Worm (Caenorhabditis elegans) whole organism, young adult: ENCODE results near the gene clec-60.
"Not testable (repeated sequence)": the region's sequence is repeated elsewhere in the genome, so short reads cannot be mapped to it uniquely, and the experiment has no call there.

ENCODE experiments used
- B0261.1 ChIP-seq: sonication (generic microtip); optimal IDR thresholded peaks from 2 replicates; lab custom pipeline; 2016; ENCODE audit warnings: mild to moderate bottlenecking, missing genetic modification characterization, moderate library complexity, missing compliant biosample characterization
- B0336.3 ChIP-seq: fragments of 200-800 bp; sonication (Bioruptor generic); IDR thresholded peaks from 2 replicates; pipeline ENCODE4 v1.3.6; 2022; ENCODE audit warnings: missing genetic modification characterization, missing compliant biosample characterization
- C06A6.2 ChIP-seq: fragments of 200-800 bp; sonication (Bioruptor generic); conservative IDR thresholded peaks from 2 replicates; pipeline ENCODE4 v1.3.6; 2022; ENCODE audit warnings: missing genetic modification characterization, missing compliant biosample characterization
- F10E7.11 ChIP-seq: sonication (generic microtip); optimal IDR thresholded peaks from 2 replicates; lab custom pipeline; 2017; ENCODE audit warnings: mild to moderate bottlenecking, missing genetic modification characterization, moderate library complexity, missing compliant biosample characterization
- F39B2.1 ChIP-seq: fragments of 200-800 bp; sonication (Bioruptor generic); IDR thresholded peaks from 2 replicates; pipeline ENCODE4 v1.3.6; 2022; ENCODE audit warnings: missing genetic modification reagents, missing genetic modification characterization, missing compliant biosample characterization
- T07F8.4 ChIP-seq: sonication (generic microtip); optimal IDR thresholded peaks from 2 replicates; lab custom pipeline; 2016; ENCODE audit warnings: mild to moderate bottlenecking, missing genetic modification characterization, moderate library complexity, missing compliant biosample characterization
- T26A5.8 ChIP-seq: sonication (generic microtip); optimal IDR thresholded peaks from 2 replicates; lab custom pipeline; 2016; ENCODE audit warnings: missing genetic modification characterization, missing compliant biosample characterization
- Y53G8AR.9 ChIP-seq: fragments of 200-800 bp; sonication (Bioruptor generic); conservative IDR thresholded peaks from 2 replicates; pipeline ENCODE4 v1.3.6; 2022; ENCODE audit warnings: missing genetic modification reagents, missing genetic modification characterization, missing compliant biosample characterization
- ama-1 ChIP-seq, 3 experiments: fragments of 150-350 bp in 1 of 3; sonication (generic microtip) in 2 of 3; optimal IDR thresholded peaks; 2 replicates each; lab custom pipeline; 2014 to 2018; ENCODE audit warnings: missing biosample characterization in 2 of 3, missing genetic modification characterization in 2 of 3, missing genetic modification reagents in 2 of 3
- atf-7 ChIP-seq: sonication (generic microtip); optimal IDR thresholded peaks from 2 replicates; lab custom pipeline; 2017; ENCODE audit warnings: mild to moderate bottlenecking, missing genetic modification characterization, missing compliant biosample characterization
- attf-3 ChIP-seq: fragments of 200-800 bp; sonication (Bioruptor generic); conservative IDR thresholded peaks from 2 replicates; pipeline ENCODE4 v1.3.6; 2022; ENCODE audit warnings: missing genetic modification reagents, missing genetic modification characterization, missing compliant biosample characterization
- bed-1 ChIP-seq: fragments of 200-800 bp; sonication (Bioruptor generic); IDR thresholded peaks from 2 replicates; pipeline ENCODE4 v1.3.6; 2022; ENCODE audit warnings: missing genetic modification reagents, missing genetic modification characterization, missing compliant biosample characterization
- chd-7 ChIP-seq: sonication (generic microtip); optimal IDR thresholded peaks from 2 replicates; lab custom pipeline; 2016; ENCODE audit warnings: mild to moderate bottlenecking, missing genetic modification characterization, moderate library complexity, missing compliant biosample characterization
- dox-1 ChIP-seq: fragments of 200-800 bp; sonication (Bioruptor generic); IDR thresholded peaks from 2 replicates; pipeline ENCODE4 v1.3.6; 2022; ENCODE audit warnings: missing genetic modification reagents, missing genetic modification characterization, missing compliant biosample characterization
- egrh-3 ChIP-seq: fragments of 200-800 bp; sonication (Bioruptor generic); IDR thresholded peaks from 2 replicates; pipeline ENCODE4 v1.3.6; 2022; ENCODE audit warnings: missing genetic modification reagents, missing genetic modification characterization, missing compliant biosample characterization
- fkh-3 ChIP-seq: sonication (generic microtip); optimal IDR thresholded peaks from 2 replicates; lab custom pipeline; 2016; ENCODE audit warnings: mild to moderate bottlenecking, missing genetic modification characterization, missing compliant biosample characterization
- hlh-12 ChIP-seq: sonication (generic microtip); optimal IDR thresholded peaks from 2 replicates; lab custom pipeline; 2016; ENCODE audit warnings: missing genetic modification characterization, missing compliant biosample characterization
- hlh-26 ChIP-seq: fragments of 200-800 bp; sonication (Bioruptor generic); conservative IDR thresholded peaks from 2 replicates; pipeline ENCODE4 v1.3.6; 2022; ENCODE audit warnings: missing genetic modification reagents, missing genetic modification characterization, missing compliant biosample characterization
- hmg-20 ChIP-seq: fragments of 200-800 bp; sonication (Bioruptor generic); IDR thresholded peaks from 2 replicates; pipeline ENCODE4 v1.3.6; 2022; ENCODE audit warnings: missing genetic modification reagents, missing genetic modification characterization, missing compliant biosample characterization
- hsf-1 ChIP-seq: fragments of 200-800 bp; sonication (Bioruptor generic); IDR thresholded peaks from 2 replicates; pipeline ENCODE4 v1.3.6; 2022; ENCODE audit warnings: missing genetic modification reagents, missing genetic modification characterization, missing compliant biosample characterization
- lin-35 ChIP-seq, 3 experiments: fragments of 150-350 bp in 2 of 3; sonication (generic microtip) in 1 of 3; optimal IDR thresholded peaks; 2 replicates each; lab custom pipeline; 2014 to 2018; ENCODE audit warnings: missing biosample characterization in 3 of 3, missing genetic modification characterization in 3 of 3, missing genetic modification reagents in 3 of 3
- lin-54 ChIP-seq: fragments of 200-800 bp; sonication (Bioruptor generic); optimal IDR thresholded peaks from 2 replicates; lab custom pipeline; 2018; ENCODE audit warnings: mild to moderate bottlenecking, missing genetic modification characterization, missing compliant biosample characterization
- lsl-1 ChIP-seq: fragments of 200-800 bp; sonication (Bioruptor generic); optimal IDR thresholded peaks from 2 replicates; lab custom pipeline; 2018; ENCODE audit warnings: mild to moderate bottlenecking, missing genetic modification characterization, moderate library complexity, missing compliant biosample characterization
- madf-3 ChIP-seq: fragments of 200-800 bp; sonication (Bioruptor generic); IDR thresholded peaks from 2 replicates; pipeline ENCODE4 v1.3.6; 2022; ENCODE audit warnings: missing genetic modification reagents, missing genetic modification characterization, missing compliant biosample characterization
- madf-6 ChIP-seq: fragments of 200-800 bp; sonication (Bioruptor generic); IDR thresholded peaks from 2 replicates; pipeline ENCODE4 v1.3.6; 2022; ENCODE audit warnings: missing genetic modification reagents, missing genetic modification characterization, missing compliant biosample characterization
- mes-4 ChIP-seq: sonication (generic microtip); optimal IDR thresholded peaks from 2 replicates; lab custom pipeline; 2016; ENCODE audit warnings: missing genotype, missing genetic modification characterization, missing compliant biosample characterization
- mxl-1 ChIP-seq: sonication (generic microtip); optimal IDR thresholded peaks from 2 replicates; lab custom pipeline; 2016; ENCODE audit warnings: missing genetic modification characterization, missing compliant biosample characterization
- nfya-2 ChIP-seq: fragments of 200-800 bp; sonication (Bioruptor generic); IDR thresholded peaks from 2 replicates; pipeline ENCODE4 v1.3.6; 2022; ENCODE audit warnings: missing genetic modification reagents, missing genetic modification characterization, missing compliant biosample characterization
- nhr-179 ChIP-seq: sonication (generic microtip); optimal IDR thresholded peaks from 2 replicates; lab custom pipeline; 2016; ENCODE audit warnings: mild to moderate bottlenecking, missing genetic modification characterization, missing compliant biosample characterization
- nhr-80 ChIP-seq: sonication (generic microtip); optimal IDR thresholded peaks from 2 replicates; lab custom pipeline; 2016; ENCODE audit warnings: missing genetic modification characterization, missing compliant biosample characterization
- pbrm-1 ChIP-seq: fragments of 200-800 bp; sonication (Bioruptor generic); IDR thresholded peaks from 2 replicates; pipeline ENCODE4 v1.3.6; 2022; ENCODE audit warnings: missing genetic modification reagents, missing genetic modification characterization, missing compliant biosample characterization
- pha-4 ChIP-seq: fragments of 150-350 bp; sonication (generic microtip); optimal IDR thresholded peaks from 2 replicates; lab custom pipeline; 2014; ENCODE audit warnings: missing biosample characterization, missing genetic modification reagents, missing genetic modification characterization
- sdz-38 ChIP-seq: sonication (generic microtip); optimal IDR thresholded peaks from 2 replicates; lab custom pipeline; 2016; ENCODE audit warnings: missing genotype, missing genetic modification characterization, missing compliant biosample characterization
- snpc-1.3 ChIP-seq: sonication (generic microtip); optimal IDR thresholded peaks from 2 replicates; lab custom pipeline; 2017; ENCODE audit warnings: missing genetic modification characterization, mild to moderate bottlenecking, missing compliant biosample characterization, antibody characterized with exemption, moderate library complexity, missing genotype, missing genetic modification reagents; ENCODE audit not compliant: insufficient read depth
- snpc-3.4 ChIP-seq: sonication (generic microtip); optimal IDR thresholded peaks from 2 replicates; lab custom pipeline; 2017; ENCODE audit warnings: missing genetic modification characterization, mild to moderate bottlenecking, missing compliant biosample characterization, antibody characterized with exemption, moderate library complexity, missing genotype, missing genetic modification reagents
- snpc-4 ChIP-seq, 5 experiments: fragments of 150-350 bp in 1 of 5; sonication (generic microtip) in 4 of 5; optimal IDR thresholded peaks; 2 replicates each; lab custom pipeline; 2014 to 2018; ENCODE audit warnings: missing genetic modification characterization in 5 of 5, missing biosample characterization in 3 of 5, antibody characterized with exemption in 2 of 5, mild to moderate bottlenecking in 2 of 5, missing compliant biosample characterization in 2 of 5, missing genotype in 2 of 5, moderate library complexity in 2 of 5, missing genetic modification reagents in 1 of 5
- somi-1 ChIP-seq: fragments of 200-800 bp; sonication (Bioruptor generic); optimal IDR thresholded peaks from 2 replicates; lab custom pipeline; 2018; ENCODE audit warnings: mild to moderate bottlenecking, missing genetic modification characterization, missing compliant biosample characterization
- sptf-2 ChIP-seq: fragments of 200-800 bp; sonication (Bioruptor generic); optimal IDR thresholded peaks from 2 replicates; lab custom pipeline; 2018; ENCODE audit warnings: mild to moderate bottlenecking, missing genetic modification characterization, missing compliant biosample characterization
- unc-130 ChIP-seq: sonication (generic microtip); optimal IDR thresholded peaks from 2 replicates; lab custom pipeline; 2016; ENCODE audit warnings: missing genetic modification reagents, missing genetic modification characterization, missing compliant biosample characterization
- ztf-25 ChIP-seq: fragments of 200-800 bp; sonication (Bioruptor generic); IDR thresholded peaks from 2 replicates; pipeline ENCODE4 v1.3.6; 2022; ENCODE audit warnings: missing genetic modification reagents, missing genetic modification characterization, missing compliant biosample characterization
- ztf-28 ChIP-seq: fragments of 200-800 bp; sonication (Bioruptor generic); IDR thresholded peaks from 2 replicates; pipeline ENCODE4 v1.3.6; 2022; ENCODE audit warnings: missing genetic modification reagents, missing genetic modification characterization, missing compliant biosample characterization
- ztf-3 ChIP-seq: fragments of 200-800 bp; sonication (Bioruptor generic); optimal IDR thresholded peaks from 2 replicates; lab custom pipeline; 2018; ENCODE audit warnings: mild to moderate bottlenecking, missing genetic modification characterization, missing compliant biosample characterization

The clec-60 gene

ce11 chrII:10443898-10444297, 37.8 kb downstream of the clec-60 start:
- TF ChIP-seq hsf-1 (GFP tag; lab: Robert Waterston, UW) (no peak), bed-1 (GFP tag; lab: Robert Waterston, UW) (no peak), lin-35 (GFP tag; optimal IDR thresholded peaks at IDR 0.05; lab: Kevin White, UChicago) (no peak), ztf-28 (GFP tag; lab: Robert Waterston, UW) (no peak), snpc-1.3 (tag; lab: Kevin White, UChicago) (no peak), nhr-80 (peak; percentile 75), somi-1 (GFP tag; lab: Kevin White, UChicago) (no peak)
- TF ChIP-seq, all 124 proteins: peak for 1

DNA sequence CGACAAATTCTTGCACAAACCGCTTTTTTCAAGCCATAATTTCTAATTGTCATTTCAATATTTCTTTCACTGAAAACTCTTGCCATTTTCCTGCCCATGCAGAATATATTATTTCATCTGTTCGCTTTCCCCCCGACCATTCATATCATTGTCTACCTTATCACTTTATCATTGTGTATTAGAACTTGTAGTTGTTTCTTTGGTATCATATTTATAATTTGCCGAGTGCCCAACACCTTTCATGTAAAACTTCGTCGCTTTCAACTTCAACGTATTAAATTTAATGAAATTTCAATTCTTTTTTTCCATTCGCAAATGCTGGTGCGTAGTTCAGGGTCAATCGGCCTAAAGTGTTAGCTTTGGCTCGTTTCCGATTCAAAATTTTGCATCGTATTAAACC, 38.8 kb downstream of the clec-60 start, which contains the start of gene ZK673.1:
ZK673.1 (plus strand) TSS at position 301 of the 400 bp plus-strand sequence.
- TF ChIP-seq fkh-3 (tag; lab: Kevin White, UChicago); nhr-179 (tag; lab: Kevin White, UChicago); nfya-2: not testable (repeated sequence)

DNA sequence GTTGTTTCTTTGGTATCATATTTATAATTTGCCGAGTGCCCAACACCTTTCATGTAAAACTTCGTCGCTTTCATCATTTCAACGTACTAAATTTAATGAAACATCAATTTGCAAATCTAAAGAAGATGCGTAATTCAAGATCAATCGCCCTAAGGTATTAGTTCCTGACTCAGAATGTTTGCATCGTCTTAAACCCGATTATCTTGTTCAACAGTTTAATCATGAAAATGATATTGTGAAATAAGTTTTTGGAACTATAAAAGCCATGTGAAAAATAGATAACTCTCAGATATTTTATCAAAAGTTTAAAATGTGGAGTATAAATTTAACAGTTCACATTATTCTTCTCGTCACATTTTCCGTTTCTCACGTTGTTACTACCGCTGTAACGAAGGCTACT, 41.7 kb downstream of the clec-60 start, which contains the start of gene E04D5.4:
E04D5.4 (plus strand) TSS at position 301 of the 400 bp plus-strand sequence.
- TF ChIP-seq mxl-1 (tag; lab: Kevin White, UChicago): no peak
- no peak for TF ChIP-seq B0336.3 (GFP tag; lab: Robert Waterston, UW)
- TF ChIP-seq lin-54 (GFP tag; lab: Kevin White, UChicago): no peak
- no peak for TF ChIP-seq madf-3 (GFP tag; lab: Robert Waterston, UW)
- TF ChIP-seq atf-7 (tag; lab: Kevin White, UChicago): no peak
- no peak for TF ChIP-seq pha-4 (tag; lab: Kevin White, UChicago)
- TF ChIP-seq pbrm-1 (GFP tag; lab: Robert Waterston, UW): no peak
- no peak for TF ChIP-seq ama-1 (optimal IDR thresholded peaks at IDR 0.05; lab: Kevin White, UChicago)
- no peak for TF ChIP-seq ama-1 (GFP tag; optimal IDR thresholded peaks at IDR 0.05; lab: Kevin White, UChicago)
- no peak for TF ChIP-seq chd-7 (tag; lab: Kevin White, UChicago)
- no peak for TF ChIP-seq ztf-3 (GFP tag; lab: Kevin White, UChicago)
- no peak for TF ChIP-seq snpc-3.4
- TF ChIP-seq F39B2.1 (GFP tag; lab: Robert Waterston, UW): no peak
- TF ChIP-seq lsl-1 (GFP tag; lab: Kevin White, UChicago): no peak
- TF ChIP-seq F10E7.11 (tag; lab: Kevin White, UChicago): no peak
- TF ChIP-seq madf-6 (GFP tag; lab: Robert Waterston, UW): no peak
- no peak for TF ChIP-seq attf-3
- no peak for TF ChIP-seq mes-4 (tag; lab: Kevin White, UChicago)
- TF ChIP-seq, all 124 proteins: peak for 0

DNA sequence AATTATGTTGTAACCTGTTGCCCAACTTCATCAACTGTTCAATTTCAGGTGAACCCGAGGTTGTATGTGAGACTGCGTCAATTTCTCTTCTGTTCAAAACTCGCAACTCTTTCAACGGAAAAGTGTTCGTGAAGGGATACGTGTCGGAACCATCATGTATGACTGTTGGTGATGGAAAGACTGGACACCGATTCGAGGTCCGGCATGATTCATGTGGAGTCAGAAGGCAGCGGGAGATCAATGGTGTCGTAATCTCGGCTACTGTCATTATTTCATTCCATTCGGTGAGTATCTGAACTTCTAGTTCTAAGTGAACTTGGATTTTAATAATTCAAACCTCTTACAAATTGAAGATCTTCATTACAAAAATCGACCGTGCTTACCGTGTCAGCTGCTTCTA, 43.8 kb downstream of the clec-60 start:
- TF ChIP-seq hlh-12 (tag; lab: Kevin White, UChicago): no peak
- TF ChIP-seq egrh-3 (GFP tag; lab: Robert Waterston, UW): no peak
- TF ChIP-seq C06A6.2 (GFP tag; lab: Robert Waterston, UW): no peak
- TF ChIP-seq dox-1 (GFP tag; lab: Robert Waterston, UW): no peak
- no peak for TF ChIP-seq ztf-3 (GFP tag; lab: Kevin White, UChicago)

- no peak for TF ChIP-seq hmg-20 (GFP tag; lab: Robert Waterston, UW)
- no peak for TF ChIP-seq Y53G8AR.9 (GFP tag; lab: Robert Waterston, UW)
- no peak for TF ChIP-seq B0261.1 (tag; lab: Kevin White, UChicago)
- no peak for TF ChIP-seq hlh-26
- TF ChIP-seq unc-130 (GFP tag; lab: Kevin White, UChicago): no peak
- TF ChIP-seq sdz-38: no peak
- TF ChIP-seq nhr-80: no peak
- TF ChIP-seq sptf-2: no peak
- TF ChIP-seq snpc-4 (GFP tag; optimal IDR thresholded peaks at IDR 0.05; lab: Kevin White, UChicago): no peak
- no peak for TF ChIP-seq snpc-4 (tag; optimal IDR thresholded peaks at IDR 0.05; lab: Kevin White, UChicago)
- TF ChIP-seq atf-7 (tag; lab: Kevin White, UChicago): no peak
- no peak for TF ChIP-seq T26A5.8
- TF ChIP-seq T07F8.4: no peak
- TF ChIP-seq ztf-25 (GFP tag; lab: Robert Waterston, UW): no peak
These were observed 45.8 kb downstream of the clec-60 start, which contains the start of gene cut-4 for ce11 chrII:10435836-10436235. cut-4 (plus strand) TSS chrII:10436136.
